Worm (Caenorhabditis elegans): ENCODE results near the gene C07D10.6.

C07D10.6 gene

ce11 chrII:7374143-7374542 is 5.0 kb upstream of the C07D10.6 start, which contains the start of the genes mtch-1 and rpb-4:
TSS of gene mtch-1 (minus strand) at chrII:7374166.
TSS of gene rpb-4 (plus strand) at chrII:7374495.
- peak; percentile 19 for TF ChIP-seq nhr-80 (tag; optimal IDR thresholded peaks at IDR 0.05)
- TF ChIP-seq attf-5 (GFP tag; optimal IDR thresholded peaks at IDR 0.05) = peak; percentile 13
- peak; percentile 33 for TF ChIP-seq F23B12.7 (tag; optimal IDR thresholded peaks at IDR 0.05; ENCODE audit: insufficient read depth)
- peak; percentile 39 for TF ChIP-seq snpc-4 (GFP tag; optimal IDR thresholded peaks at IDR 0.05)
- peak in 1 of 4 experiments; percentile 34 for TF ChIP-seq snpc-4 (tag; optimal IDR thresholded peaks at IDR 0.05)
- TF ChIP-seq hlh-26 (GFP tag; conservative IDR thresholded peaks at IDR 0.05) = no peak
- no peak for TF ChIP-seq madf-8 (GFP tag; conservative IDR thresholded peaks at IDR 0.05)
- peak; percentile 11 for TF ChIP-seq rpc-1 (optimal IDR thresholded peaks at IDR 0.05)
- no peak for TF ChIP-seq rpc-1 (tag; optimal IDR thresholded peaks at IDR 0.05)
- peak; percentile 23 for TF ChIP-seq snpc-3.4 (tag; optimal IDR thresholded peaks at IDR 0.05)
- peak; percentile 44 for TF ChIP-seq snpc-1.1 (tag; optimal IDR thresholded peaks at IDR 0.05; ENCODE audit: insufficient read depth)
- peak; percentile 12 for TF ChIP-seq ztf-18 (tag; optimal IDR thresholded peaks at IDR 0.05)
- no peak for TF ChIP-seq ekl-4 (GFP tag; IDR thresholded peaks at IDR 0.05)
- no peak for TF ChIP-seq K11D2.4 (GFP tag; IDR thresholded peaks at IDR 0.05)

- TF ChIP-seq ceh-100 (GFP tag; IDR thresholded peaks at IDR 0.05) = no peak
- no peak for TF ChIP-seq ztf-25 (GFP tag; IDR thresholded peaks at IDR 0.05)
- TF ChIP-seq B0261.1 (tag; optimal IDR thresholded peaks at IDR 0.05) = no peak
- no peak for TF ChIP-seq attf-6 (GFP tag; IDR thresholded peaks at IDR 0.05)
- no peak for TF ChIP-seq atf-7 (tag; optimal IDR thresholded peaks at IDR 0.05)
Measured at ce11 chrII:7374980-7375379, 4.1 kb upstream of the C07D10.6 start, which contains the start of gene F43E2.1. TSS of gene F43E2.1 (plus strand) at chrII:7375280.

- TF ChIP-seq him-1 (tag; optimal IDR thresholded peaks at IDR 0.05) (no peak), B0035.1 (tag; optimal IDR thresholded peaks at IDR 0.05) (no peak), sptf-2 (GFP tag; optimal IDR thresholded peaks at IDR 0.05) (no peak), aptf-2 (GFP tag; conservative IDR thresholded peaks at IDR 0.05) (no peak), F57A8.1 (GFP tag; optimal IDR thresholded peaks at IDR 0.05) (no peak), lin-26 (GFP tag; IDR thresholded peaks at IDR 0.05) (no peak), zim-3 (tag; optimal IDR thresholded peaks at IDR 0.05) (no peak), nhr-90 (tag; optimal IDR thresholded peaks at IDR 0.05) (no peak), rec-8 (tag; optimal IDR thresholded peaks at IDR 0.05) (no peak), attf-3 (GFP tag; conservative IDR thresholded peaks at IDR 0.05) (no peak), egl-44 (GFP tag; IDR thresholded peaks at IDR 0.05) (no peak), F22D6.2 (tag; optimal IDR thresholded peaks at IDR 0.05) (no peak), ceh-100 (GFP tag; IDR thresholded peaks at IDR 0.05) (no peak), ceh-27 (GFP tag; optimal IDR thresholded peaks at IDR 0.05) (no peak), hsf-1 (GFP tag; IDR thresholded peaks at IDR 0.05) (no peak), lsl-1 (GFP tag; optimal IDR thresholded peaks at IDR 0.05) (no peak), T07F8.4 (tag; optimal IDR thresholded peaks at IDR 0.05) (no peak), dpff-1 (tag; optimal IDR thresholded peaks at IDR 0.05) (no peak), Y53F4B.3 (GFP tag; IDR thresholded peaks at IDR 0.05) (no peak)
Measured at ce11 chrII:7381142-7381611, 2.1 kb downstream of the C07D10.6 start, which contains the start of gene C07D10.5. TSS of gene C07D10.5 (plus strand) at chrII:7381561.
